Worm (Caenorhabditis elegans) whole organism, L4/young adult: ENCODE results near the gene fbxa-135.

ENCODE experiments used
- W03F9.2 ChIP-seq: fragments of 150-350 bp; optimal IDR thresholded peaks from 2 replicates; lab custom pipeline; 2014; ENCODE audit warnings: missing biosample characterization, missing genetic modification characterization
- dao-5 ChIP-seq: sonication (generic microtip); optimal IDR thresholded peaks from 2 replicates; lab custom pipeline; 2016; ENCODE audit warnings: missing genotype, missing genetic modification characterization, moderate library complexity, missing compliant biosample characterization
- him-1 ChIP-seq: sonication (generic microtip); optimal IDR thresholded peaks from 2 replicates; lab custom pipeline; 2016; ENCODE audit warnings: missing genotype, missing genetic modification reagents, missing genetic modification characterization, missing compliant biosample characterization

DNA sequence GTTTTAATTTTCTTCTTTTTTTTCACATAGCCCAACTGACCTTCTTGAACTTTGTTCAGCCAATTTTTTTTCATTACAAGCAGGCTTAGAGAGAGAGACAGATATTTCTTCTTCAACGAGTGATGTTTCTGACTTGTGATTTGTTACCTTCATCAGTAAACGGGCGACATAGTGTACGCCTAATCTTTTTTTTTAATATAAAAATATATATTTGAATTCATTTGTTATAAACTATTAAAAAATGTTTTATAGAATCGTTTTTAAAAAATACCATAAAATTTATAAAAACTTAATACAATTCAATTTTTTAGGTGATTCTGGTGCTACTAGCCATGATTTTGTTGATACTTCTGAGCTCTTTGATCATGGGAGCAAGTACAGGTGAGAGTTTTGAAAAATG lies 15.8 kb downstream of the fbxa-135 start, which contains the start of gene T06E6.10:
- TF ChIP-seq him-1 (tag; lab: Kevin White, UChicago), result no peak
- no peak for TF ChIP-seq W03F9.2
- no peak for TF ChIP-seq dao-5 (tag; lab: Kevin White, UChicago)
